Fruit fly (Drosophila melanogaster) whole organism, embryonic: ENCODE measurements around the gene CG46244.

Experiments used
- Antp ChIP-seq: fragments of 200-800 bp; sonication (Bioruptor generic); optimal IDR thresholded peaks from 3 replicates; lab custom pipeline; 2016; ENCODE audit warnings: missing biosample characterization, missing genetic modification characterization
- Awh ChIP-seq: fragments of 200-800 bp; sonication (Bioruptor generic); IDR thresholded peaks from 2 replicates; pipeline ENCODE4, ENCODE4 v1.3.6; 2022; ENCODE audit warnings: missing biosample characterization, missing genetic modification characterization
- CG11085 ChIP-seq: fragments of 200-800 bp; sonication (Bioruptor generic); IDR thresholded peaks from 2 replicates; pipeline ENCODE4 v1.3.6; 2022; ENCODE audit warnings: missing biosample characterization, missing genetic modification characterization
- CG13424 ChIP-seq: fragments of 200-800 bp; sonication (Bioruptor generic); optimal IDR thresholded peaks from 2 replicates; lab custom pipeline; 2019; ENCODE audit warnings: missing biosample characterization, mild to moderate bottlenecking, missing genetic modification characterization, moderate library complexity
- CG16779 ChIP-seq: fragments of 200-800 bp; sonication (Bioruptor generic); IDR thresholded peaks from 2 replicates; pipeline ENCODE4 v1.3.6; 2022; ENCODE audit warnings: missing biosample characterization, missing genetic modification characterization
- CG18262 ChIP-seq: fragments of 200-800 bp; optimal IDR thresholded peaks from 3 replicates; lab custom pipeline; 2019; ENCODE audit warnings: missing biosample characterization, mild to moderate bottlenecking, missing genetic modification characterization, moderate library complexity
- CG18619 ChIP-seq: fragments of 200-800 bp; sonication (Bioruptor generic); optimal IDR thresholded peaks from 3 replicates; lab custom pipeline; 2017; ENCODE audit warnings: missing biosample characterization, mild to moderate bottlenecking, missing genetic modification characterization
- CG34376 ChIP-seq: fragments of 200-800 bp; sonication (Bioruptor generic); optimal IDR thresholded peaks from 2 replicates; lab custom pipeline; 2018; ENCODE audit warnings: missing biosample characterization, mild to moderate bottlenecking, missing genetic modification characterization
- CG3995 ChIP-seq: fragments of 200-800 bp; sonication (Bioruptor generic); optimal IDR thresholded peaks from 3 replicates; lab custom pipeline; 2016; ENCODE audit warnings: missing biosample characterization, missing genetic modification characterization
- CG5953 ChIP-seq: fragments of 200-800 bp; sonication (Bioruptor generic); IDR thresholded peaks from 2 replicates; pipeline ENCODE4 v1.3.6; 2022; ENCODE audit warnings: missing biosample characterization, missing genetic modification characterization
- CG6254 ChIP-seq: fragments of 200-800 bp; sonication (Bioruptor generic); optimal IDR thresholded peaks from 3 replicates; lab custom pipeline; 2017; ENCODE audit warnings: mild to moderate bottlenecking, missing biosample characterization, missing genetic modification reagents, missing genetic modification characterization
- CG6689 ChIP-seq: fragments of 200-800 bp; sonication (Bioruptor generic); IDR thresholded peaks from 2 replicates; pipeline ENCODE4 v1.3.6; 2022; ENCODE audit warnings: missing biosample characterization, missing genetic modification characterization
- CG6854 ChIP-seq: fragments of 200-800 bp; sonication (Bioruptor generic); optimal IDR thresholded peaks from 3 replicates; lab custom pipeline; 2017; ENCODE audit warnings: missing biosample characterization, mild to moderate bottlenecking, missing genetic modification characterization
- CG7372 ChIP-seq: fragments of 200-800 bp; sonication (Bioruptor generic); IDR thresholded peaks from 2 replicates; pipeline ENCODE4 v1.3.6; 2022; ENCODE audit warnings: missing biosample characterization, missing genetic modification characterization
- CG7745 ChIP-seq: fragments of 200-800 bp; sonication (Bioruptor generic); optimal IDR thresholded peaks from 2 replicates; lab custom pipeline; 2018; ENCODE audit warnings: missing biosample characterization, mild to moderate bottlenecking, missing genetic modification characterization, moderate library complexity
- CG7786 ChIP-seq: fragments of 200-800 bp; sonication (Bioruptor generic); optimal IDR thresholded peaks from 2 replicates; lab custom pipeline; 2016; ENCODE audit warnings: missing biosample characterization, missing genetic modification characterization
- CG9932 ChIP-seq: fragments of 200-800 bp; sonication (Bioruptor generic); IDR thresholded peaks from 2 replicates; pipeline ENCODE4 v1.3.6; 2022; ENCODE audit warnings: missing biosample characterization, missing genetic modification characterization
- Dll ChIP-seq: fragments of 200-800 bp; sonication (Bioruptor generic); IDR thresholded peaks from 4 replicates; pipeline ENCODE4 v1.3.6; 2022; ENCODE audit warnings: missing biosample characterization, missing genetic modification characterization; ENCODE audit not compliant: partially characterized antibody
- E2f2 ChIP-seq: fragments of 200-800 bp; sonication (Bioruptor generic); IDR thresholded peaks from 2 replicates; pipeline ENCODE4 v1.3.6; 2022; ENCODE audit warnings: missing biosample characterization, missing genetic modification characterization
- Ets97D ChIP-seq: fragments of 200-800 bp; sonication (Bioruptor generic); optimal IDR thresholded peaks from 3 replicates; lab custom pipeline; 2016; ENCODE audit warnings: missing biosample characterization, missing genetic modification characterization
- HHEX ChIP-seq: fragments of 200-800 bp; sonication (Bioruptor generic); optimal IDR thresholded peaks from 3 replicates; lab custom pipeline; 2017; ENCODE audit warnings: missing biosample characterization, mild to moderate bottlenecking, missing genetic modification characterization, missing genetic modification reagents
- HLH3B ChIP-seq: fragments of 200-800 bp; sonication (Bioruptor generic); IDR thresholded peaks from 2 replicates; pipeline ENCODE4 v1.3.6; 2022; ENCODE audit warnings: missing biosample characterization, missing genetic modification characterization
- Hmx ChIP-seq: fragments of 200-800 bp; sonication (Bioruptor generic); optimal IDR thresholded peaks from 2 replicates; lab custom pipeline; 2016; ENCODE audit warnings: missing biosample characterization, missing genetic modification characterization
- Nf-YB ChIP-seq: fragments of 200-800 bp; sonication (Bioruptor generic); optimal IDR thresholded peaks from 3 replicates; lab custom pipeline; 2019; ENCODE audit warnings: missing biosample characterization, mild to moderate bottlenecking, missing genetic modification characterization, moderate library complexity
- Oaz ChIP-seq: fragments of 200-800 bp; sonication (Bioruptor generic); IDR thresholded peaks from 2 replicates; pipeline ENCODE4 v1.3.6; 2022; ENCODE audit warnings: missing biosample characterization, missing genetic modification characterization
- PHDP ChIP-seq: fragments of 200-800 bp; sonication (Bioruptor generic); optimal IDR thresholded peaks from 3 replicates; lab custom pipeline; 2018; ENCODE audit warnings: missing biosample characterization, mild to moderate bottlenecking, missing genetic modification characterization, moderate library complexity
- Rfx ChIP-seq: fragments of 200-800 bp; sonication (Bioruptor generic); IDR thresholded peaks from 2 replicates; pipeline ENCODE4 v1.3.6; 2022; ENCODE audit warnings: missing biosample characterization, missing genetic modification characterization
- Ssrp ChIP-seq: fragments of 200-800 bp; sonication (Bioruptor generic); optimal IDR thresholded peaks from 2 replicates; lab custom pipeline; 2018; ENCODE audit warnings: missing biosample characterization, mild to moderate bottlenecking, missing genetic modification characterization, moderate library complexity
- ac ChIP-seq: fragments of 200-800 bp; sonication (Bioruptor generic); optimal IDR thresholded peaks from 3 replicates; lab custom pipeline; 2017; ENCODE audit warnings: missing biosample characterization, mild to moderate bottlenecking, missing genetic modification characterization
- bab2 ChIP-seq: fragments of 200-800 bp; sonication (Bioruptor generic); optimal IDR thresholded peaks from 2 replicates; lab custom pipeline; 2016; ENCODE audit warnings: missing biosample characterization, missing genetic modification characterization
- bcd ChIP-seq: fragments of 200-800 bp; sonication (Bioruptor generic); optimal IDR thresholded peaks from 2 replicates; lab custom pipeline; 2017; ENCODE audit warnings: missing biosample characterization, mild to moderate bottlenecking, missing genetic modification characterization
- bsh ChIP-seq, 2 experiments: fragments of 200-800 bp; sonication (Bioruptor generic); optimal IDR thresholded peaks; 2 replicates each; lab custom pipeline; 2017 to 2018; ENCODE audit warnings: mild to moderate bottlenecking in 2 of 2, missing biosample characterization in 2 of 2, missing genetic modification characterization in 2 of 2, moderate library complexity in 1 of 2
- croc ChIP-seq: fragments of 200-800 bp; sonication (Bioruptor generic); conservative IDR thresholded peaks from 3 replicates; pipeline ENCODE4 v1.3.6; 2022; ENCODE audit warnings: missing biosample characterization, missing genetic modification characterization
- ftz-f1 ChIP-seq: fragments of 200-800 bp; sonication (Bioruptor generic); optimal IDR thresholded peaks from 2 replicates; lab custom pipeline; 2016; ENCODE audit warnings: missing biosample characterization, missing genetic modification characterization
- fu2 ChIP-seq: fragments of 200-800 bp; sonication (Bioruptor generic); optimal IDR thresholded peaks from 2 replicates; lab custom pipeline; 2016; ENCODE audit warnings: missing biosample characterization, missing genetic modification characterization
- gcm2 ChIP-seq: fragments of 200-800 bp; sonication (Bioruptor generic); optimal IDR thresholded peaks from 2 replicates; lab custom pipeline; 2016; ENCODE audit warnings: missing biosample characterization, missing genetic modification characterization
- gsb-n ChIP-seq: fragments of 200-800 bp; sonication (Bioruptor generic); optimal IDR thresholded peaks from 3 replicates; lab custom pipeline; 2018; ENCODE audit warnings: missing biosample characterization, mild to moderate bottlenecking, missing genetic modification characterization
- h ChIP-seq: fragments of >200 bp; optimal IDR thresholded peaks from 2 replicates; lab custom pipeline; 2017
- ham ChIP-seq: fragments of 200-800 bp; sonication (Bioruptor generic); IDR thresholded peaks from 2 replicates; pipeline ENCODE4 v1.3.6; 2022; ENCODE audit warnings: missing biosample characterization, missing genetic modification characterization
- jing ChIP-seq: fragments of 200-800 bp; sonication (Bioruptor generic); optimal IDR thresholded peaks from 2 replicates; lab custom pipeline; 2018; ENCODE audit warnings: missing biosample characterization, mild to moderate bottlenecking, missing genetic modification characterization
- lbe ChIP-seq: fragments of 200-800 bp; sonication (Bioruptor generic); optimal IDR thresholded peaks from 2 replicates; lab custom pipeline; 2016; ENCODE audit warnings: missing biosample characterization, mild to moderate bottlenecking, missing genetic modification characterization
- oc ChIP-seq: fragments of 200-800 bp; sonication (Bioruptor generic); optimal IDR thresholded peaks from 2 replicates; lab custom pipeline; 2018; ENCODE audit warnings: missing biosample characterization, mild to moderate bottlenecking, missing genetic modification characterization, moderate library complexity
- phol ChIP-seq: fragments of 200-800 bp; sonication (Bioruptor generic); optimal IDR thresholded peaks from 3 replicates; lab custom pipeline; 2018; ENCODE audit warnings: missing biosample characterization, mild to moderate bottlenecking, missing genetic modification characterization, moderate library complexity
- pros ChIP-seq: fragments of 200-800 bp; sonication (Bioruptor generic); optimal IDR thresholded peaks from 3 replicates; lab custom pipeline; 2019; ENCODE audit warnings: missing biosample characterization, mild to moderate bottlenecking, missing genetic modification characterization, moderate library complexity
- row ChIP-seq: fragments of 200-800 bp; sonication (Bioruptor generic); IDR thresholded peaks from 3 replicates; pipeline ENCODE4 v1.3.6; 2022; ENCODE audit warnings: missing biosample characterization, missing genetic modification characterization
- run ChIP-seq: fragments of 200-800 bp; sonication (Bioruptor generic); optimal IDR thresholded peaks from 3 replicates; lab custom pipeline; 2018; ENCODE audit warnings: missing biosample characterization, mild to moderate bottlenecking, missing genetic modification characterization
- seq ChIP-seq: fragments of 200-800 bp; sonication (Bioruptor generic); IDR thresholded peaks from 2 replicates; pipeline ENCODE4 v1.3.6; 2022; ENCODE audit warnings: missing biosample characterization, missing genetic modification characterization
- ssp ChIP-seq: fragments of 200-800 bp; sonication (Bioruptor generic); IDR thresholded peaks from 2 replicates; pipeline ENCODE4 v1.3.6; 2022; ENCODE audit warnings: missing biosample characterization, missing genetic modification characterization
- twi ChIP-seq: fragments of 200-800 bp; optimal IDR thresholded peaks from 2 replicates; lab custom pipeline; 2019; ENCODE audit warnings: missing biosample characterization, mild to moderate bottlenecking, missing genetic modification characterization, moderate library complexity
- zfh2 ChIP-seq: fragments of 200-800 bp; sonication (Bioruptor generic); optimal IDR thresholded peaks from 2 replicates; lab custom pipeline; 2016; ENCODE audit warnings: missing biosample characterization, missing genetic modification characterization

Gene CG46244

DNA sequence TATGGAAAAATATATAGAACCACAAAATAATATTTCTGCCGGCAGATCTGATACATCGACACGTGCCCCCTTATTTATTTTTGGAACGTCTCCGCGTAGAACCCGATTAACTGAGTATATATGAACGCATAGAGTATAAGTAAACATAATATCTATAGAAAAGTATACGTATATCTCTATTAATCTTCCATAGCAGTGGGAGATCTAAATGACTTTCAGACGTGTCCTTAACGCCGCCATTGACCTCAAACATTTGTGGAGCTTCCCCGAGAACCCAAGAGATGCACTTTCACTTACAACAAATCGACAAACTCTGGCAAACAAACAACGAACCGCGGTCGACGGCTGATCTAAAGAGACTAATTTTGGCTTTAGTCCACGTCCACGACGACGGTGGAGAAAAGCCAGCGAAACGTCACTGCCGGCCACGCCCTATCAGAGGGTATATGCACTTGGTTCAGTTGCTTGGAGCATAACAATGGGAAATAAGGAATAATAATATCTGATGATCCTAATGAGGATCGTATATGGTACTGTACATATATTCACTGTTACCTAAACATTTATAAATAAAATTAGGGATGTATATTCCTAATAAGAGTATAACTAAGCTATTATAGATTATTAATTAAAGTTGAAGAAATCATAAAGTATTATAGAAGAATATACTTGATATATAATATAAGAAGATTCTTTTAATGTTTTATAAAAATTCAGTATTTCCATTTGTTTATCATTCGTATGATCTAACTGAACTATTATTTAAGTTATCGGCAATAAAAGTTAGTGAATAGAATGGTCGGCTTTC, 157.6 kb downstream of the CG46244 start, which contains the start of gene fbp (continued):
- TF ChIP-seq CG9932 (GFP tag; lab: Robert Waterston, UW), result peak; percentile 65
- TF ChIP-seq Antp (GFP tag; lab: Kevin White, UChicago), result peak; percentile 23
- TF ChIP-seq gcm2 (GFP tag; lab: Kevin White, UChicago), result no peak
- no peak for TF ChIP-seq CG6254 (GFP tag; lab: Kevin White, UChicago)
- TF ChIP-seq Ets97D, result no peak
- TF ChIP-seq CG7372 (GFP tag; lab: Robert Waterston, UW), result no peak
- peak; percentile 57 for TF ChIP-seq Ssrp (tag; lab: Kevin White, UChicago)
- 0 out of 2 replicates have a peak, but pooled peaks have one; percentile 17 for TF ChIP-seq ssp (GFP tag; lab: Robert Waterston, UW)
- peak; percentile 90 for TF ChIP-seq row (GFP tag; lab: Robert Waterston, UW)
- TF ChIP-seq CG16779 (GFP tag; lab: Robert Waterston, UW), result peak; percentile 56; the same call in 1 of the 2 replicates
- no peak for TF ChIP-seq CG11085 (GFP tag; lab: Robert Waterston, UW)
- peak; percentile 2 for TF ChIP-seq CG6854 (GFP tag; lab: Kevin White, UChicago)
- TF ChIP-seq CG34376 (GFP tag; lab: Kevin White, UChicago), result peak; percentile 75
- TF ChIP-seq Oaz (GFP tag; lab: Robert Waterston, UW), result no peak
- TF ChIP-seq CG13424, result peak; percentile 72
- no peak for TF ChIP-seq oc
- TF ChIP-seq Awh, result peak; percentile 58; the same call in 1 of the 2 replicates
- TF ChIP-seq CG6689, result peak; percentile 53; the same call in 1 of the 2 replicates
- no peak for TF ChIP-seq h (lab: Kevin White, UChicago)
- TF ChIP-seq ftz-f1 (GFP tag; lab: Kevin White, UChicago), result no peak
- TF ChIP-seq CG3995 (GFP tag; lab: Kevin White, UChicago), result no peak
- peak; percentile 41 for TF ChIP-seq gsb-n
- TF ChIP-seq Hmx, result no peak
- TF ChIP-seq HLH3B (GFP tag; lab: Robert Waterston, UW), result 0 out of 2 replicates have a peak, but pooled peaks have one; percentile 29
- peak; percentile 89 for TF ChIP-seq CG18262
- TF ChIP-seq E2f2 (GFP tag; lab: Robert Waterston, UW), result no peak
- TF ChIP-seq run (tag; lab: Kevin White, UChicago), result no peak
- TF ChIP-seq ac, result no peak
- TF ChIP-seq ham (GFP tag; lab: Robert Waterston, UW), result no peak
- peak; percentile 44 for TF ChIP-seq PHDP
- peak; percentile 79 for TF ChIP-seq CG18619 (GFP tag; lab: Kevin White, UChicago)
- TF ChIP-seq lbe (GFP tag; lab: Kevin White, UChicago), result no peak
- TF ChIP-seq jing (GFP tag; lab: Kevin White, UChicago), result no peak
- TF ChIP-seq HHEX (GFP tag; lab: Kevin White, UChicago), result peak; percentile 43
- TF ChIP-seq Dll (GFP tag; lab: Robert Waterston, UW), result no peak
- peak; percentile 74 for TF ChIP-seq phol
- peak; percentile 54 for TF ChIP-seq Nf-YB (GFP tag; lab: Kevin White, UChicago)
- no peak for TF ChIP-seq fu2 (GFP tag; lab: Kevin White, UChicago)
- TF ChIP-seq Rfx, result peak; percentile 71
- no peak for TF ChIP-seq CG7745 (tag; lab: Kevin White, UChicago)
- peak; percentile 56 to 61 for TF ChIP-seq bsh (GFP tag; optimal IDR thresholded peaks at IDR 0.05; lab: Kevin White, UChicago)
- TF ChIP-seq bab2 (GFP tag; lab: Kevin White, UChicago), result no peak
- no peak for TF ChIP-seq croc (GFP tag; lab: Robert Waterston, UW)
- TF ChIP-seq zfh2 (GFP tag; lab: Kevin White, UChicago), result peak; percentile 38
- TF ChIP-seq twi (tag; lab: Kevin White, UChicago), result no peak
- no peak for TF ChIP-seq pros (GFP tag; lab: Kevin White, UChicago)
- peak; percentile 41 for TF ChIP-seq CG7786 (GFP tag; lab: Kevin White, UChicago)
- TF ChIP-seq bcd (GFP tag; lab: Kevin White, UChicago), result peak; percentile 76
- peak; percentile 8; the same call in 1 of the 2 replicates for TF ChIP-seq CG5953 (GFP tag; lab: Robert Waterston, UW)
- no peak for TF ChIP-seq seq (GFP tag; lab: Robert Waterston, UW)
